Fruit fly (Drosophila melanogaster) whole organism, embryonic: ENCODE results near the gene holn1.
A peak's percentile ranks its signal among the peaks of the same experiment; 100 is the strongest.

ENCODE experiments used
- B-H1 ChIP-seq: fragments of 200-800 bp; sonication (Bioruptor generic); IDR thresholded peaks from 3 replicates; pipeline ENCODE4 v1.3.6; 2022; ENCODE audit warnings: missing biosample characterization, missing genetic modification characterization
- B-H2 ChIP-seq: fragments of 200-800 bp; sonication (Bioruptor generic); optimal IDR thresholded peaks from 2 replicates; lab custom pipeline; 2018; ENCODE audit warnings: missing biosample characterization, mild to moderate bottlenecking, missing genetic modification characterization
- C15 ChIP-seq: fragments of 200-800 bp; sonication (Bioruptor generic); IDR thresholded peaks from 3 replicates; pipeline ENCODE4 v1.3.6; 2022; ENCODE audit warnings: missing biosample characterization, missing genetic modification characterization
- CG1024 ChIP-seq: fragments of 200-800 bp; sonication (Bioruptor generic); IDR thresholded peaks from 2 replicates; pipeline ENCODE4 v1.3.6; 2022; ENCODE audit warnings: missing biosample characterization, missing genetic modification characterization
- CG13424 ChIP-seq: fragments of 200-800 bp; sonication (Bioruptor generic); optimal IDR thresholded peaks from 2 replicates; lab custom pipeline; 2019; ENCODE audit warnings: missing biosample characterization, mild to moderate bottlenecking, missing genetic modification characterization, moderate library complexity
- CG15269 ChIP-seq: fragments of 200-800 bp; sonication (Bioruptor generic); optimal IDR thresholded peaks from 2 replicates; lab custom pipeline; 2018; ENCODE audit warnings: missing biosample characterization, mild to moderate bottlenecking, missing genetic modification characterization, moderate library complexity
- CG1529 ChIP-seq: fragments of 200-800 bp; sonication (Bioruptor generic); optimal IDR thresholded peaks from 3 replicates; lab custom pipeline; 2018; ENCODE audit warnings: missing biosample characterization, missing genetic modification characterization
- CG15696 ChIP-seq: fragments of 200-800 bp; sonication (Bioruptor generic); optimal IDR thresholded peaks from 2 replicates; lab custom pipeline; 2019; ENCODE audit warnings: missing biosample characterization, mild to moderate bottlenecking, missing genetic modification characterization, moderate library complexity
- CG18011 ChIP-seq: fragments of 200-800 bp; sonication (Bioruptor generic); optimal IDR thresholded peaks from 2 replicates; lab custom pipeline; 2017; ENCODE audit warnings: missing biosample characterization, missing genetic modification characterization, mild to moderate bottlenecking, moderate library complexity, missing genotype
- CG18476 ChIP-seq: fragments of 200-800 bp; sonication (Bioruptor generic); optimal IDR thresholded peaks from 2 replicates; lab custom pipeline; 2016; ENCODE audit warnings: missing biosample characterization, mild to moderate bottlenecking, missing genetic modification characterization
- CG18599 ChIP-seq: fragments of 200-800 bp; sonication (Bioruptor generic); optimal IDR thresholded peaks from 3 replicates; lab custom pipeline; 2017; ENCODE audit warnings: missing biosample characterization, missing genetic modification characterization, mild to moderate bottlenecking, moderate library complexity, missing genetic modification reagents
- CG2875 ChIP-seq: fragments of 200-800 bp; sonication (Bioruptor generic); optimal IDR thresholded peaks from 2 replicates; lab custom pipeline; 2017; ENCODE audit warnings: missing biosample characterization, mild to moderate bottlenecking, missing genetic modification characterization, missing genetic modification reagents
- CG32532 ChIP-seq: fragments of 200-800 bp; sonication (Bioruptor generic); IDR thresholded peaks from 2 replicates; pipeline ENCODE4 v1.3.6; 2022; ENCODE audit warnings: missing biosample characterization, missing genetic modification characterization
- CG3726 ChIP-seq: fragments of 200-800 bp; sonication (Bioruptor generic); IDR thresholded peaks from 3 replicates; pipeline ENCODE4, ENCODE4 v1.3.6; 2022; ENCODE audit warnings: missing biosample characterization, missing genetic modification characterization
- CG4730 ChIP-seq: fragments of 200-800 bp; sonication (Bioruptor generic); IDR thresholded peaks from 2 replicates; pipeline ENCODE4 v1.3.6; 2022; ENCODE audit warnings: missing biosample characterization, missing genetic modification characterization
- CG4820 ChIP-seq: fragments of 200-800 bp; sonication (Bioruptor generic); optimal IDR thresholded peaks from 3 replicates; lab custom pipeline; 2016; ENCODE audit warnings: missing biosample characterization, missing genetic modification characterization
- CG6175 ChIP-seq: fragments of 200-800 bp; sonication (Bioruptor generic); IDR thresholded peaks from 3 replicates; pipeline ENCODE4 v1.3.6; 2022; ENCODE audit warnings: missing biosample characterization, missing genetic modification characterization
- CG7987 ChIP-seq: fragments of 200-800 bp; sonication (Bioruptor generic); optimal IDR thresholded peaks from 2 replicates; lab custom pipeline; 2018; ENCODE audit warnings: missing biosample characterization, mild to moderate bottlenecking, missing genetic modification characterization, moderate library complexity
- CG8924 ChIP-seq: fragments of 200-800 bp; optimal IDR thresholded peaks from 3 replicates; lab custom pipeline; 2019; ENCODE audit warnings: missing biosample characterization, mild to moderate bottlenecking, missing genetic modification characterization, moderate library complexity
- CrebB ChIP-seq: fragments of 200-800 bp; sonication (Bioruptor generic); optimal IDR thresholded peaks from 3 replicates; lab custom pipeline; 2018; ENCODE audit warnings: missing biosample characterization, mild to moderate bottlenecking, missing genetic modification characterization
- D19A ChIP-seq: fragments of 200-800 bp; optimal IDR thresholded peaks from 3 replicates; lab custom pipeline; 2019; ENCODE audit warnings: missing biosample characterization, mild to moderate bottlenecking, missing genetic modification characterization, moderate library complexity
- ERR ChIP-seq: fragments of 200-800 bp; sonication (Bioruptor generic); optimal IDR thresholded peaks from 2 replicates; lab custom pipeline; 2016; ENCODE audit warnings: missing biosample characterization, missing genetic modification characterization
- HLH3B ChIP-seq: fragments of 200-800 bp; sonication (Bioruptor generic); IDR thresholded peaks from 2 replicates; pipeline ENCODE4 v1.3.6; 2022; ENCODE audit warnings: missing biosample characterization, missing genetic modification characterization
- Mes4 ChIP-seq: fragments of 200-800 bp; sonication (Bioruptor generic); optimal IDR thresholded peaks from 2 replicates; lab custom pipeline; 2016; ENCODE audit warnings: missing biosample characterization, missing genetic modification characterization
- Sin3A ChIP-seq: fragments of >200 bp; optimal IDR thresholded peaks from 2 replicates; lab custom pipeline; 2018
- Sry-δ ChIP-seq: fragments of 200-800 bp; sonication (Bioruptor generic); optimal IDR thresholded peaks from 2 replicates; lab custom pipeline; 2016; ENCODE audit warnings: missing biosample characterization, missing genetic modification characterization
- ap ChIP-seq: fragments of 200-800 bp; sonication (Bioruptor generic); IDR thresholded peaks from 2 replicates; pipeline ENCODE4 v1.3.6; 2022; ENCODE audit warnings: missing biosample characterization, missing genetic modification characterization
- ato ChIP-seq: fragments of 200-800 bp; sonication (Bioruptor generic); IDR thresholded peaks from 2 replicates; pipeline ENCODE4 v1.3.6; 2022; ENCODE audit warnings: missing biosample characterization, missing genetic modification characterization; ENCODE audit not compliant: partially characterized antibody
- bbx ChIP-seq: fragments of 200-800 bp; sonication (Bioruptor generic); IDR thresholded peaks from 2 replicates; pipeline ENCODE4 v1.3.6; 2022; ENCODE audit warnings: missing biosample characterization, missing genetic modification characterization; ENCODE audit not compliant: partially characterized antibody
- bsh ChIP-seq, 2 experiments: fragments of 200-800 bp; sonication (Bioruptor generic); optimal IDR thresholded peaks; 2 replicates each; lab custom pipeline; 2017 to 2018; ENCODE audit warnings: mild to moderate bottlenecking in 2 of 2, missing biosample characterization in 2 of 2, missing genetic modification characterization in 2 of 2, moderate library complexity in 1 of 2
- fd102C ChIP-seq: fragments of 200-800 bp; sonication (Bioruptor generic); optimal IDR thresholded peaks from 2 replicates; lab custom pipeline; 2018; ENCODE audit warnings: missing biosample characterization, mild to moderate bottlenecking, missing genetic modification characterization, moderate library complexity
- fd64A ChIP-seq: fragments of 200-800 bp; sonication (Bioruptor generic); optimal IDR thresholded peaks from 3 replicates; lab custom pipeline; 2018; ENCODE audit warnings: missing biosample characterization, mild to moderate bottlenecking, missing genetic modification characterization
- grau ChIP-seq: fragments of 200-800 bp; optimal IDR thresholded peaks from 3 replicates; lab custom pipeline; 2019; ENCODE audit warnings: missing biosample characterization, mild to moderate bottlenecking, missing genetic modification characterization, moderate library complexity
- knrl ChIP-seq: fragments of 200-800 bp; sonication (Bioruptor generic); IDR thresholded peaks from 3 replicates; pipeline ENCODE4 v1.3.6; 2022; ENCODE audit warnings: missing biosample characterization, missing genetic modification characterization; ENCODE audit not compliant: partially characterized antibody
- mirr ChIP-seq: fragments of 200-800 bp; sonication (Bioruptor generic); optimal IDR thresholded peaks from 3 replicates; lab custom pipeline; 2018; ENCODE audit warnings: missing biosample characterization, mild to moderate bottlenecking, missing genetic modification characterization
- org-1 ChIP-seq: fragments of 200-800 bp; sonication (Bioruptor generic); optimal IDR thresholded peaks from 2 replicates; lab custom pipeline; 2017; ENCODE audit warnings: missing biosample characterization, missing genetic modification characterization
- pzg ChIP-seq: fragments of 200-800 bp; sonication (Bioruptor generic); optimal IDR thresholded peaks from 3 replicates; lab custom pipeline; 2018; ENCODE audit warnings: missing biosample characterization, mild to moderate bottlenecking, missing genetic modification characterization, moderate library complexity
- sima ChIP-seq: fragments of 200-800 bp; sonication (Bioruptor generic); optimal IDR thresholded peaks from 2 replicates; lab custom pipeline; 2016; ENCODE audit warnings: missing biosample characterization, missing genetic modification characterization
- sug ChIP-seq: fragments of 200-800 bp; optimal IDR thresholded peaks from 2 replicates; lab custom pipeline; 2019; ENCODE audit warnings: missing biosample characterization, mild to moderate bottlenecking, missing genetic modification characterization, moderate library complexity
- tap ChIP-seq: fragments of 200-800 bp; optimal IDR thresholded peaks from 3 replicates; lab custom pipeline; 2019; ENCODE audit warnings: missing biosample characterization, mild to moderate bottlenecking, missing genetic modification characterization, moderate library complexity
- toy ChIP-seq: fragments of 200-800 bp; sonication (Bioruptor generic); IDR thresholded peaks from 2 replicates; pipeline ENCODE4 v1.3.6; 2022; ENCODE audit warnings: missing biosample characterization, missing genetic modification characterization
- twi ChIP-seq: fragments of 200-800 bp; optimal IDR thresholded peaks from 2 replicates; lab custom pipeline; 2019; ENCODE audit warnings: missing biosample characterization, mild to moderate bottlenecking, missing genetic modification characterization, moderate library complexity
- tx ChIP-seq: fragments of 200-800 bp; sonication (Bioruptor generic); optimal IDR thresholded peaks from 2 replicates; lab custom pipeline; 2016; ENCODE audit warnings: missing biosample characterization, missing genetic modification characterization

The holn1 gene

DNA sequence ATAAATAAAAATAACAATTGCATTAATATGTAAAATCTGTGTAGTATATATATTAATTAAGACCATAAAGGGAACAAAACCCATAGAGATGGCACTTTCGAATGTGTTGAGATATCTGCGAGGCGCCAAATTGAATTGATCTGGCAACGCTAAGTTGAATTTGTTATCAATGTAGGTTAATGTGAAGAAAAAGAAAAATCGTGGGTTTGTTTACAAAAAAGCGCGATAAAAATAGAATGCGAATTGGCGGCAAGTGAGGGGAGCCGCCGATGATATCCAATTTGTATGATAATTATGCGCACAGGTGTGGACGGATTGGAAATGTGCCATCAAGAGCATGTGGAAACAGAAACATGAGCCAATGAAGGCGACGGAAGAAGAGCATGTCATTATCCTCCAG, 44.1 kb downstream of the holn1 start (continued):
- TF ChIP-seq CG18476 (GFP tag; lab: Kevin White, UChicago) (no peak), CG13424 (tag; lab: Kevin White, UChicago) (no peak), CG18599 (GFP tag; lab: Kevin White, UChicago) (no peak), sug (tag; lab: Kevin White, UChicago) (peak; percentile 26), knrl (peak; percentile 6; the same call in 1 of the 3 replicates), ap (GFP tag; lab: Robert Waterston, UW) (no peak), B-H2 (GFP tag; lab: Kevin White, UChicago) (no peak), CG4820 (GFP tag; lab: Kevin White, UChicago) (no peak), CrebB (tag; lab: Kevin White, UChicago) (no peak), CG15696 (no peak), twi (tag; lab: Kevin White, UChicago) (no peak), fd102C (GFP tag; lab: Kevin White, UChicago) (no peak), Mes4 (no peak), bsh (GFP tag; optimal IDR thresholded peaks at IDR 0.05; lab: Kevin White, UChicago) (no peak), Sin3A (lab: Kevin White, UChicago) (no peak), CG4730 (GFP tag; lab: Robert Waterston, UW) (no peak), org-1 (no peak), CG1529 (GFP tag; lab: Kevin White, UChicago) (no peak), CG2875 (GFP tag; lab: Kevin White, UChicago) (no peak), mirr (no peak), C15 (GFP tag; lab: Robert Waterston, UW) (no peak), B-H1 (GFP tag; lab: Robert Waterston, UW) (no peak), CG8924 (tag; lab: Kevin White, UChicago) (no peak), CG6175 (GFP tag; lab: Robert Waterston, UW) (no peak), pzg (GFP tag; lab: Kevin White, UChicago) (peak; percentile 58), sima (GFP tag; lab: Kevin White, UChicago) (no peak), fd64A (GFP tag; lab: Kevin White, UChicago) (no peak), tap (tag; lab: Kevin White, UChicago) (no peak), bbx (GFP tag; lab: Robert Waterston, UW) (peak; percentile 73), CG1024 (GFP tag; lab: Robert Waterston, UW) (no peak), ERR (GFP tag; lab: Kevin White, UChicago) (no peak), HLH3B (GFP tag; lab: Robert Waterston, UW) (no peak), ato (GFP tag; lab: Robert Waterston, UW) (0 out of 2 replicates have a peak, but pooled peaks have one; percentile 14), CG32532 (GFP tag; lab: Robert Waterston, UW) (no peak), D19A (no peak), CG15269 (tag; lab: Kevin White, UChicago) (no peak), CG7987 (GFP tag; lab: Kevin White, UChicago) (no peak), CG18011 (GFP tag; lab: Kevin White, UChicago) (no peak), tx (no peak), grau (no peak), toy (GFP tag; lab: Robert Waterston, UW) (no peak), Sry-δ (peak; percentile 80), CG3726 (GFP tag; lab: Robert Waterston, UW) (no peak)
